Fruit fly (Drosophila melanogaster) whole organism: ENCODE data around the gene bab2.

Experiments used
- CG8478 ChIP-seq: fragments of >200 bp; optimal IDR thresholded peaks from 2 replicates; lab custom pipeline; 2018; ENCODE audit warnings: inconsistent platforms
- Dll ChIP-seq: fragments of >200 bp; optimal IDR thresholded peaks from 2 replicates; lab custom pipeline; 2017
- EcR ChIP-seq, 2 experiments: fragments of >200 bp; optimal IDR thresholded peaks; 2 replicates each; lab custom pipeline; 2017; ENCODE audit warnings: missing biosample characterization in 2 of 2, missing genetic modification characterization in 2 of 2, missing genetic modification reagents in 2 of 2
- pan ChIP-seq: fragments of >200 bp; optimal IDR thresholded peaks from 2 replicates; lab custom pipeline; 2017
- psq ChIP-seq: fragments of >200 bp; optimal IDR thresholded peaks from 2 replicates; lab custom pipeline; 2017
- usp ChIP-seq: fragments of >200 bp; optimal IDR thresholded peaks from 2 replicates; lab custom pipeline; 2017; ENCODE audit warnings: missing biosample characterization, missing genetic modification characterization, mixed read lengths

dm6 chr3L:1092253-1092652, 84.8 kb downstream of the bab2 start:
- TF ChIP-seq Dll (no peak), usp (no peak), EcR (GFP tag; optimal IDR thresholded peaks at IDR 0.05; lab: Kevin White, UChicago) (no peak), pan (lab: Kevin White, UChicago) (no peak), psq (lab: Kevin White, UChicago) (no peak), CG8478 (lab: Kevin White, UChicago) (no peak)
